Worm (Caenorhabditis elegans) whole organism, L3 larva: ENCODE results near the gene B0336.12.

Experiments
- lsy-12 ChIP-seq: sonication (generic microtip); optimal IDR thresholded peaks from 2 replicates; lab custom pipeline; 2016; ENCODE audit warnings: mild to moderate bottlenecking, missing genetic modification characterization, missing compliant biosample characterization
- nhr-11 ChIP-seq: fragments of 150-350 bp; optimal IDR thresholded peaks from 2 replicates; lab custom pipeline; 2014; ENCODE audit warnings: missing biosample characterization, missing genetic modification characterization
- nhr-28 ChIP-seq: fragments of 150-350 bp; optimal IDR thresholded peaks from 2 replicates; lab custom pipeline; 2014; ENCODE audit warnings: missing biosample characterization, missing genetic modification characterization
- pqm-1 ChIP-seq: fragments of 150-350 bp; optimal IDR thresholded peaks from 2 replicates; lab custom pipeline; 2017; ENCODE audit warnings: missing biosample characterization, missing genetic modification characterization, inconsistent platforms

ce11 chrIII:5665278-5665677, 44.7 kb downstream of the B0336.12 start:
- no peak for TF ChIP-seq nhr-28 (tag; lab: Kevin White, UChicago)
- TF ChIP-seq lsy-12 (tag; lab: Kevin White, UChicago) = no peak
- no peak for TF ChIP-seq pqm-1 (tag; lab: Kevin White, UChicago)
- TF ChIP-seq nhr-11 (tag; lab: Kevin White, UChicago) = no peak
